Fruit fly (Drosophila melanogaster) whole organism, embryonic: ENCODE data around the gene CG11811.
A peak's percentile ranks its signal among the peaks of the same experiment; 100 is the strongest.

Experiments used
- Aef1 ChIP-seq: fragments of 200-800 bp; sonication (Bioruptor generic); IDR thresholded peaks from 3 replicates; pipeline ENCODE4 v1.3.6; 2022; ENCODE audit warnings: missing biosample characterization, missing genetic modification characterization
- Atf-2 ChIP-seq: fragments of 200-800 bp; sonication (Bioruptor generic); optimal IDR thresholded peaks from 2 replicates; lab custom pipeline; 2016; ENCODE audit warnings: missing biosample characterization, missing genetic modification characterization
- CG10366 ChIP-seq: fragments of 200-800 bp; sonication (Bioruptor generic); IDR thresholded peaks from 2 replicates; pipeline ENCODE4 v1.3.6; 2022; ENCODE audit warnings: missing biosample characterization, missing genetic modification characterization
- CG11093 ChIP-seq: fragments of 200-800 bp; sonication (Bioruptor generic); IDR thresholded peaks from 3 replicates; pipeline ENCODE4 v1.3.6; 2022; ENCODE audit warnings: missing biosample characterization, missing genetic modification characterization
- CG12299 ChIP-seq: fragments of 200-800 bp; sonication (Bioruptor generic); optimal IDR thresholded peaks from 2 replicates; lab custom pipeline; 2018; ENCODE audit warnings: missing biosample characterization, mild to moderate bottlenecking, missing genetic modification characterization
- CG1233 ChIP-seq: fragments of 200-800 bp; sonication (Bioruptor generic); optimal IDR thresholded peaks from 4 replicates; lab custom pipeline; 2018; ENCODE audit warnings: missing biosample characterization, mild to moderate bottlenecking, missing genetic modification characterization
- CG12391 ChIP-seq: fragments of 200-800 bp; sonication (Bioruptor generic); optimal IDR thresholded peaks from 3 replicates; lab custom pipeline; 2018; ENCODE audit warnings: missing biosample characterization, mild to moderate bottlenecking, missing genetic modification characterization, moderate library complexity
- CG12659 ChIP-seq: fragments of 200-800 bp; sonication (Bioruptor generic); optimal IDR thresholded peaks from 3 replicates; lab custom pipeline; 2017; ENCODE audit warnings: mild to moderate bottlenecking, missing biosample characterization, missing genetic modification reagents, missing genetic modification characterization
- CG12744 ChIP-seq: fragments of 200-800 bp; sonication (Bioruptor generic); optimal IDR thresholded peaks from 2 replicates; lab custom pipeline; 2016; ENCODE audit warnings: missing biosample characterization, missing genetic modification characterization
- CG14014 ChIP-seq: fragments of 200-800 bp; sonication (Bioruptor generic); IDR thresholded peaks from 2 replicates; pipeline ENCODE4 v1.3.6; 2022; ENCODE audit warnings: missing biosample characterization, missing genetic modification characterization
- CG1647 ChIP-seq: fragments of 200-800 bp; sonication (Bioruptor generic); optimal IDR thresholded peaks from 3 replicates; lab custom pipeline; 2016; ENCODE audit warnings: missing biosample characterization, missing genetic modification characterization
- CG17829 ChIP-seq: fragments of 200-800 bp; optimal IDR thresholded peaks from 2 replicates; lab custom pipeline; 2019; ENCODE audit warnings: missing biosample characterization, mild to moderate bottlenecking, missing genetic modification characterization, moderate library complexity
- CG1832 ChIP-seq: fragments of 200-800 bp; sonication (Bioruptor generic); optimal IDR thresholded peaks from 2 replicates; lab custom pipeline; 2017; ENCODE audit warnings: missing biosample characterization, mild to moderate bottlenecking, missing genetic modification characterization, inconsistent platforms
- CG31365 ChIP-seq: fragments of 200-800 bp; sonication (Bioruptor generic); optimal IDR thresholded peaks from 2 replicates; lab custom pipeline; 2018; ENCODE audit warnings: missing biosample characterization, mild to moderate bottlenecking, missing genetic modification characterization
- CG33213 ChIP-seq: fragments of 200-800 bp; sonication (Bioruptor generic); optimal IDR thresholded peaks from 3 replicates; lab custom pipeline; 2016; ENCODE audit warnings: missing biosample characterization, missing genetic modification characterization
- CG43689 ChIP-seq: fragments of 200-800 bp; sonication (Bioruptor generic); IDR thresholded peaks from 2 replicates; pipeline ENCODE4 v1.3.6; 2022; ENCODE audit warnings: missing biosample characterization, missing genetic modification characterization
- CG4730 ChIP-seq: fragments of 200-800 bp; sonication (Bioruptor generic); IDR thresholded peaks from 2 replicates; pipeline ENCODE4 v1.3.6; 2022; ENCODE audit warnings: missing biosample characterization, missing genetic modification characterization
- CG6254 ChIP-seq: fragments of 200-800 bp; sonication (Bioruptor generic); optimal IDR thresholded peaks from 3 replicates; lab custom pipeline; 2017; ENCODE audit warnings: mild to moderate bottlenecking, missing biosample characterization, missing genetic modification reagents, missing genetic modification characterization
- CG6272 ChIP-seq: fragments of 200-800 bp; sonication (Bioruptor generic); IDR thresholded peaks from 2 replicates; pipeline ENCODE4 v1.3.6; 2022; ENCODE audit warnings: missing biosample characterization, missing genetic modification characterization
- CG6654 ChIP-seq: fragments of 200-800 bp; sonication (Bioruptor generic); optimal IDR thresholded peaks from 2 replicates; lab custom pipeline; 2017; ENCODE audit warnings: missing biosample characterization, mild to moderate bottlenecking, missing genetic modification characterization
- CG7839 ChIP-seq: fragments of 200-800 bp; sonication (Bioruptor generic); optimal IDR thresholded peaks from 3 replicates; lab custom pipeline; 2018; ENCODE audit warnings: missing biosample characterization, mild to moderate bottlenecking, missing genetic modification characterization, moderate library complexity
- CG7928 ChIP-seq: fragments of 200-800 bp; sonication (Bioruptor generic); optimal IDR thresholded peaks from 2 replicates; lab custom pipeline; 2017; ENCODE audit warnings: missing biosample characterization, mild to moderate bottlenecking, missing genetic modification characterization
- CG9817 ChIP-seq: fragments of 200-800 bp; sonication (Bioruptor generic); optimal IDR thresholded peaks from 2 replicates; lab custom pipeline; 2018; ENCODE audit warnings: missing biosample characterization, mild to moderate bottlenecking, missing genetic modification characterization, moderate library complexity
- CTCF ChIP-seq: fragments of 200-800 bp; sonication (Bioruptor generic); optimal IDR thresholded peaks from 2 replicates; lab custom pipeline; 2017; ENCODE audit warnings: missing biosample characterization, mild to moderate bottlenecking, missing genetic modification characterization, moderate library complexity
- D19A ChIP-seq: fragments of 200-800 bp; optimal IDR thresholded peaks from 3 replicates; lab custom pipeline; 2019; ENCODE audit warnings: missing biosample characterization, mild to moderate bottlenecking, missing genetic modification characterization, moderate library complexity
- Doc2 ChIP-seq: fragments of 200-800 bp; sonication (Bioruptor generic); IDR thresholded peaks from 2 replicates; pipeline ENCODE4 v1.3.6; 2022; ENCODE audit warnings: missing biosample characterization, missing genetic modification characterization
- Hmx ChIP-seq: fragments of 200-800 bp; sonication (Bioruptor generic); optimal IDR thresholded peaks from 2 replicates; lab custom pipeline; 2016; ENCODE audit warnings: missing biosample characterization, missing genetic modification characterization
- Hr51 ChIP-seq, 2 experiments: fragments of 200-800 bp; sonication (Bioruptor generic); optimal IDR thresholded peaks; 2 replicates in 1 of 2; 3 replicates in 1 of 2; lab custom pipeline; 2016 to 2018; ENCODE audit warnings: missing biosample characterization in 2 of 2, missing genetic modification characterization in 2 of 2, mild to moderate bottlenecking in 1 of 2, moderate library complexity in 1 of 2
- Hsf ChIP-seq: fragments of 200-800 bp; sonication (Bioruptor generic); optimal IDR thresholded peaks from 3 replicates; lab custom pipeline; 2016; ENCODE audit warnings: missing biosample characterization, missing genetic modification characterization
- Meics ChIP-seq: fragments of 200-800 bp; sonication (Bioruptor generic); optimal IDR thresholded peaks from 2 replicates; lab custom pipeline; 2017; ENCODE audit warnings: missing biosample characterization, mild to moderate bottlenecking, missing genetic modification characterization
- Neu2 ChIP-seq: fragments of 200-800 bp; sonication (Bioruptor generic); optimal IDR thresholded peaks from 3 replicates; lab custom pipeline; 2016; ENCODE audit warnings: missing biosample characterization, missing genetic modification characterization, borderline replicate concordance
- NfI ChIP-seq: fragments of 200-800 bp; sonication (Bioruptor generic); optimal IDR thresholded peaks from 3 replicates; lab custom pipeline; 2018; ENCODE audit warnings: missing biosample characterization, mild to moderate bottlenecking, missing genetic modification characterization, moderate library complexity
- Sox100B ChIP-seq: fragments of 200-800 bp; sonication (Bioruptor generic); optimal IDR thresholded peaks from 3 replicates; lab custom pipeline; 2018; ENCODE audit warnings: missing biosample characterization, mild to moderate bottlenecking, missing genetic modification characterization
- Sry-δ ChIP-seq: fragments of 200-800 bp; sonication (Bioruptor generic); optimal IDR thresholded peaks from 2 replicates; lab custom pipeline; 2016; ENCODE audit warnings: missing biosample characterization, missing genetic modification characterization
- Xbp1 ChIP-seq: fragments of 200-800 bp; sonication (Bioruptor generic); optimal IDR thresholded peaks from 3 replicates; lab custom pipeline; 2016; ENCODE audit warnings: missing biosample characterization, mild to moderate bottlenecking, missing genetic modification characterization
- br ChIP-seq: fragments of >200 bp; optimal IDR thresholded peaks from 2 replicates; lab custom pipeline; 2017
- btn ChIP-seq: fragments of 200-800 bp; sonication (Bioruptor generic); optimal IDR thresholded peaks from 2 replicates; lab custom pipeline; 2016; ENCODE audit warnings: missing biosample characterization, missing genetic modification characterization
- cas ChIP-seq: fragments of 200-800 bp; sonication (Bioruptor generic); IDR thresholded peaks from 2 replicates; pipeline ENCODE4 v1.3.6; 2022; ENCODE audit warnings: missing biosample characterization, missing genetic modification characterization
- chn ChIP-seq: fragments of 200-800 bp; sonication (Bioruptor generic); optimal IDR thresholded peaks from 2 replicates; lab custom pipeline; 2016; ENCODE audit warnings: missing biosample characterization, missing genetic modification characterization
- dati ChIP-seq: fragments of 200-800 bp; sonication (Bioruptor generic); IDR thresholded peaks from 2 replicates; pipeline ENCODE4 v1.3.6; 2022; ENCODE audit warnings: missing biosample characterization, missing genetic modification characterization
- ems ChIP-seq: fragments of 200-800 bp; sonication (Bioruptor generic); optimal IDR thresholded peaks from 3 replicates; lab custom pipeline; 2016; ENCODE audit warnings: missing biosample characterization, missing genetic modification characterization
- esg ChIP-seq: fragments of 200-800 bp; sonication (Bioruptor generic); conservative IDR thresholded peaks from 2 replicates; pipeline ENCODE4 v1.3.6; 2022; ENCODE audit warnings: missing biosample characterization, missing genetic modification characterization
- lmd ChIP-seq: fragments of 200-800 bp; sonication (Bioruptor generic); IDR thresholded peaks from 2 replicates; pipeline ENCODE4 v1.3.6; 2022; ENCODE audit warnings: missing biosample characterization, missing genetic modification characterization
- luna ChIP-seq: fragments of 200-800 bp; sonication (Bioruptor generic); optimal IDR thresholded peaks from 2 replicates; lab custom pipeline; 2016; ENCODE audit warnings: missing biosample characterization, missing genetic modification characterization
- pzg ChIP-seq: fragments of 200-800 bp; sonication (Bioruptor generic); optimal IDR thresholded peaks from 3 replicates; lab custom pipeline; 2018; ENCODE audit warnings: missing biosample characterization, mild to moderate bottlenecking, missing genetic modification characterization, moderate library complexity
- seq ChIP-seq: fragments of 200-800 bp; sonication (Bioruptor generic); IDR thresholded peaks from 2 replicates; pipeline ENCODE4 v1.3.6; 2022; ENCODE audit warnings: missing biosample characterization, missing genetic modification characterization
- sima ChIP-seq: fragments of 200-800 bp; sonication (Bioruptor generic); optimal IDR thresholded peaks from 2 replicates; lab custom pipeline; 2016; ENCODE audit warnings: missing biosample characterization, missing genetic modification characterization
- stwl ChIP-seq: fragments of 200-800 bp; sonication (Bioruptor generic); optimal IDR thresholded peaks from 3 replicates; lab custom pipeline; 2018; ENCODE audit warnings: missing biosample characterization, mild to moderate bottlenecking, missing genetic modification characterization, moderate library complexity
- tll ChIP-seq, 2 experiments: fragments of 200-800 bp in 1 of 2; fragments of >200 bp in 1 of 2; sonication (Bioruptor generic) in 1 of 2; optimal IDR thresholded peaks; 2 replicates each; lab custom pipeline; 2017 to 2019; ENCODE audit warnings: missing biosample characterization in 2 of 2, missing genetic modification characterization in 2 of 2, mild to moderate bottlenecking in 1 of 2, moderate library complexity in 1 of 2
- tx ChIP-seq: fragments of 200-800 bp; sonication (Bioruptor generic); optimal IDR thresholded peaks from 2 replicates; lab custom pipeline; 2016; ENCODE audit warnings: missing biosample characterization, missing genetic modification characterization

The CG11811 gene

DNA sequence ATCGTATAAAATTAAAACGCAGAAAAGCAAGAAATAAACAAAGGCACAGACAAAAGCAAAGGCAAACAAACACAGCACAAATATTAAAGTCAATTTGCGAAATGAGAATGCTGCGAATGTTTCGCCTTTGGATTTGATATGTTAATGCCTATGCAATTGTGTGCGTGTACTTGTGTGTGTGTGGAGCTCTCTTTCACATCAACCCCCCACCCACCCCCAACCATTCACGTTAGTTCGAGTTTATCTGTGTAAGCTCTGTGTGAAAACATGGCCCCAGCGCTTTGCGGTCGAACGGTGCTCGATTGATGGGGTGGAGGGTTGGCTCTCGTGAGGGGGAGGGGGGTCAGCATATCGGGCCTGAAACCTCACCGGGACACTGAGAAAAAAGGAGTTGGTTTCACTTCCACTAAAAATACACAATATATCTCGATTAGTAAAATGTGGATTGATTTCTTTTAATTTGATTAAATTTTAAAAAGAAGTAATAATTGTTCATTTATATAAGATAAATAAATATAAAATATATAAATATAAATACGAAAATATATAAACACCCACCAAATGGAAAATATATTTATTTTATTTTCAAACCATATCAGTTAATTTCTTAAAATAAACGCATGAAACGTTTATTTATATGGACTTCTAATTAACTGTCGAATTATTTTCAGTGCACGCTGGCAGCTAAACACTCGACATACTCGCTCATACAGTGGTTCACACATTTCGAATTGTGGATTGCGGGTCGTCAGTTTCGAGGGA is 47.7 kb downstream of the CG11811 start (continued):
- TF ChIP-seq CG12391 = peak; percentile 87
- no peak for TF ChIP-seq CG1647 (GFP tag; lab: Kevin White, UChicago)
- TF ChIP-seq CG31365 (tag; lab: Kevin White, UChicago) = no peak
- no peak for TF ChIP-seq pzg
- TF ChIP-seq sima = no peak
- peak; percentile 62 for TF ChIP-seq CG6272
- no peak for TF ChIP-seq stwl (tag; lab: Kevin White, UChicago)
- TF ChIP-seq cas (GFP tag; lab: Robert Waterston, UW) = peak; percentile 18; the same call in 1 of the 2 replicates
- no peak for TF ChIP-seq Neu2 (GFP tag; lab: Kevin White, UChicago)
- TF ChIP-seq CG11093 = peak; percentile 64; the same call in 2 of the 3 replicates
- no peak for TF ChIP-seq CG1832 (GFP tag; lab: Kevin White, UChicago)
- no peak for TF ChIP-seq Sry-δ
- peak; percentile 75 for TF ChIP-seq NfI (GFP tag; lab: Kevin White, UChicago)
- TF ChIP-seq esg (GFP tag; lab: Robert Waterston, UW) = peak; percentile 65
- peak; percentile 18 for TF ChIP-seq CG6254 (GFP tag; lab: Kevin White, UChicago)
- peak; percentile 36 for TF ChIP-seq Atf-2 (GFP tag; lab: Kevin White, UChicago)
- TF ChIP-seq CG7928 (GFP tag; lab: Kevin White, UChicago) = no peak
- peak; percentile 85 for TF ChIP-seq Aef1
- no peak for TF ChIP-seq Doc2 (GFP tag; lab: Robert Waterston, UW)
- peak; percentile 93 for TF ChIP-seq Meics (GFP tag; lab: Kevin White, UChicago)
- TF ChIP-seq CG6654 (GFP tag; lab: Kevin White, UChicago) = peak; percentile 56
- peak; percentile 63 for TF ChIP-seq CG9817 (tag; lab: Kevin White, UChicago)
- peak; percentile 56; the same call in 1 of the 2 replicates for TF ChIP-seq CG43689
- TF ChIP-seq luna (GFP tag; lab: Kevin White, UChicago) = no peak
- TF ChIP-seq dati = peak; percentile 25; the same call in 1 of the 2 replicates
- no peak for TF ChIP-seq CG12299
- peak; percentile 87 for TF ChIP-seq CG17829 (tag; lab: Kevin White, UChicago)
- TF ChIP-seq tll (GFP tag; optimal IDR thresholded peaks at IDR 0.05; lab: Kevin White, UChicago) = no peak
- peak; percentile 69; the same call in 1 of the 2 replicates for TF ChIP-seq CG4730
- peak; percentile 35 for TF ChIP-seq Hsf
- peak; percentile 87 for TF ChIP-seq D19A (tag; lab: Kevin White, UChicago)
- TF ChIP-seq Xbp1 (GFP tag; lab: Kevin White, UChicago) = peak; percentile 74
- TF ChIP-seq CG14014 (GFP tag; lab: Robert Waterston, UW) = peak; percentile 69
- no peak for TF ChIP-seq btn (GFP tag; lab: Kevin White, UChicago)
- TF ChIP-seq CG33213 = no peak
- TF ChIP-seq CTCF (GFP tag; lab: Kevin White, UChicago) = no peak
- peak; percentile 31; the same call in 1 of the 2 replicates for TF ChIP-seq seq (GFP tag; lab: Robert Waterston, UW)
- no peak for TF ChIP-seq br
- TF ChIP-seq CG1233 (GFP tag; lab: Kevin White, UChicago) = peak; percentile 72
- no peak for TF ChIP-seq ems
- TF ChIP-seq CG12744 (GFP tag; lab: Kevin White, UChicago) = no peak
- peak; percentile 22 to 89 for TF ChIP-seq Hr51 (GFP tag; optimal IDR thresholded peaks at IDR 0.05; lab: Kevin White, UChicago)
- TF ChIP-seq tx (GFP tag; lab: Kevin White, UChicago) = no peak
- TF ChIP-seq CG12659 (GFP tag; lab: Kevin White, UChicago) = peak; percentile 87
- peak; percentile 86 for TF ChIP-seq lmd (GFP tag; lab: Robert Waterston, UW)
- TF ChIP-seq chn (GFP tag; lab: Kevin White, UChicago) = no peak
- TF ChIP-seq Sox100B (GFP tag; lab: Kevin White, UChicago) = peak; percentile 96
- TF ChIP-seq Hmx (GFP tag; lab: Kevin White, UChicago) = no peak
- peak; percentile 94 for TF ChIP-seq CG7839 (tag; lab: Kevin White, UChicago)
- TF ChIP-seq CG10366 (GFP tag; lab: Robert Waterston, UW) = peak; percentile 58
